Worm (Caenorhabditis elegans) whole organism, L4 larva: ENCODE measurements around the gene srx-96.

Experiments
- ceh-82 ChIP-seq: sonication (generic microtip); optimal IDR thresholded peaks from 2 replicates; lab custom pipeline; 2017; ENCODE audit warnings: missing biosample characterization, missing genetic modification characterization
- mxl-2 ChIP-seq: fragments of 200-800 bp; sonication (Bioruptor generic); conservative IDR thresholded peaks from 2 replicates; pipeline ENCODE4 v1.3.6; 2022; ENCODE audit warnings: missing genetic modification reagents, missing genetic modification characterization, missing compliant biosample characterization
- pqm-1 ChIP-seq: sonication (generic microtip); optimal IDR thresholded peaks from 2 replicates; lab custom pipeline; 2017; ENCODE audit warnings: missing biosample characterization, missing genetic modification characterization

DNA sequence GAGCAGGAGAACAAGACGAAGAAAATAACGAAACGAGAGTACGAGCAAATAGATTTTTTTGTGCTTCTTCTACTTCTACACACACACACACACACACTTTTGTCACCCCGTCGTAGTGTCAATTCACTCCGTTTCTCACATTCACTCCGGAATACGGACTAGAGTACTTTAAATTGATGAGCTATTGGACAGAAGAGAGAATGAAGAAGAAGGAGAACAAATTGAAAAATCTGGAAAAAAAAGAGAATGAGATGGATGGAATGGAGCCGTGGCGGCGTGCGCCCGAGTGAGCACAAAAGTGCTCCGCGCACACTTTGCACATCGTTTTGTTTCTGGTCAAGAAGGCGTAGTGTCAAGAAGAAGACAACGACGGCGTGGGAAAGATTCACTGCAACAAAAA lies 23.7 kb upstream of the srx-96 start:
- TF ChIP-seq ceh-82 (tag; lab: Kevin White, UChicago) (no peak), mxl-2 (no peak), pqm-1 (tag; lab: Kevin White, UChicago) (no peak)
